Fruit fly (Drosophila melanogaster) whole organism, embryonic: ENCODE results near the gene CG7029.
A peak's percentile ranks its signal among the peaks of the same experiment; 100 is the strongest.

Experiments used
- Atf-2 ChIP-seq: fragments of 200-800 bp; sonication (Bioruptor generic); optimal IDR thresholded peaks from 2 replicates; lab custom pipeline; 2016; ENCODE audit warnings: missing biosample characterization, missing genetic modification characterization
- CG10543 ChIP-seq: fragments of 200-800 bp; sonication (Bioruptor generic); optimal IDR thresholded peaks from 3 replicates; lab custom pipeline; 2017; ENCODE audit warnings: missing biosample characterization, mild to moderate bottlenecking, missing genetic modification characterization, moderate library complexity
- CG14050 ChIP-seq: fragments of 200-800 bp; sonication (Bioruptor generic); IDR thresholded peaks from 3 replicates; pipeline ENCODE4 v1.3.6; 2022; ENCODE audit warnings: missing biosample characterization, missing genetic modification characterization
- CG14710 ChIP-seq: fragments of 200-800 bp; sonication (Bioruptor generic); optimal IDR thresholded peaks from 3 replicates; lab custom pipeline; 2019; ENCODE audit warnings: missing biosample characterization, mild to moderate bottlenecking, missing genetic modification characterization, moderate library complexity
- CG15073 ChIP-seq: fragments of 200-800 bp; sonication (Bioruptor generic); optimal IDR thresholded peaks from 2 replicates; lab custom pipeline; 2016; ENCODE audit warnings: missing biosample characterization, missing genetic modification characterization
- CG2129 ChIP-seq: fragments of 200-800 bp; sonication (Bioruptor generic); IDR thresholded peaks from 2 replicates; pipeline ENCODE4 v1.3.6; 2022; ENCODE audit warnings: missing biosample characterization, missing genetic modification characterization; ENCODE audit not compliant: partially characterized antibody
- CG2199 ChIP-seq: fragments of 200-800 bp; sonication (Bioruptor generic); IDR thresholded peaks from 3 replicates; pipeline ENCODE4 v1.3.6; 2022; ENCODE audit warnings: missing biosample characterization, missing genetic modification characterization
- CG2712 ChIP-seq: fragments of 200-800 bp; optimal IDR thresholded peaks from 3 replicates; lab custom pipeline; 2019; ENCODE audit warnings: missing biosample characterization, mild to moderate bottlenecking, missing genetic modification characterization, moderate library complexity
- CG34224 ChIP-seq: fragments of 200-800 bp; sonication (Bioruptor generic); IDR thresholded peaks from 3 replicates; pipeline ENCODE4 v1.3.6; 2022; ENCODE audit warnings: missing biosample characterization, missing genetic modification characterization; ENCODE audit not compliant: partially characterized antibody
- CG3847 ChIP-seq: fragments of 200-800 bp; sonication (Bioruptor generic); IDR thresholded peaks from 2 replicates; pipeline ENCODE4 v1.3.6; 2022; ENCODE audit warnings: missing biosample characterization, missing genetic modification characterization
- CG4360 ChIP-seq: fragments of 200-800 bp; sonication (Bioruptor generic); IDR thresholded peaks from 2 replicates; pipeline ENCODE4 v1.3.6; 2022; ENCODE audit warnings: missing biosample characterization, missing genetic modification characterization
- CG4424 ChIP-seq: fragments of 200-800 bp; sonication (Bioruptor generic); optimal IDR thresholded peaks from 3 replicates; lab custom pipeline; 2016; ENCODE audit warnings: missing biosample characterization, missing genetic modification characterization
- CG7839 ChIP-seq: fragments of 200-800 bp; sonication (Bioruptor generic); optimal IDR thresholded peaks from 3 replicates; lab custom pipeline; 2018; ENCODE audit warnings: missing biosample characterization, mild to moderate bottlenecking, missing genetic modification characterization, moderate library complexity
- CG8290 ChIP-seq, 3 experiments: fragments of 200-800 bp; sonication (Bioruptor generic); optimal IDR thresholded peaks; 2 replicates each; lab custom pipeline; 2016 to 2019; ENCODE audit warnings: missing biosample characterization in 3 of 3, missing genetic modification characterization in 3 of 3, mild to moderate bottlenecking in 2 of 3, moderate library complexity in 1 of 3
- CG8388 ChIP-seq: fragments of 200-800 bp; sonication (Bioruptor generic); optimal IDR thresholded peaks from 2 replicates; lab custom pipeline; 2019; ENCODE audit warnings: missing biosample characterization, mild to moderate bottlenecking, missing genetic modification characterization, moderate library complexity
- CG9727 ChIP-seq: fragments of 200-800 bp; sonication (Bioruptor generic); optimal IDR thresholded peaks from 3 replicates; lab custom pipeline; 2017; ENCODE audit warnings: missing biosample characterization, mild to moderate bottlenecking, missing genetic modification characterization
- Camta ChIP-seq: fragments of 200-800 bp; sonication (Bioruptor generic); optimal IDR thresholded peaks from 2 replicates; lab custom pipeline; 2016; ENCODE audit warnings: missing biosample characterization, missing genetic modification characterization
- CrebB ChIP-seq: fragments of 200-800 bp; sonication (Bioruptor generic); optimal IDR thresholded peaks from 3 replicates; lab custom pipeline; 2018; ENCODE audit warnings: missing biosample characterization, mild to moderate bottlenecking, missing genetic modification characterization
- Dll ChIP-seq: fragments of 200-800 bp; sonication (Bioruptor generic); IDR thresholded peaks from 4 replicates; pipeline ENCODE4 v1.3.6; 2022; ENCODE audit warnings: missing biosample characterization, missing genetic modification characterization; ENCODE audit not compliant: partially characterized antibody
- Dref ChIP-seq: fragments of 200-800 bp; sonication (Bioruptor generic); IDR thresholded peaks from 2 replicates; pipeline ENCODE4 v1.3.6; 2022; ENCODE audit warnings: missing biosample characterization, missing genetic modification characterization
- Ets97D ChIP-seq: fragments of 200-800 bp; sonication (Bioruptor generic); optimal IDR thresholded peaks from 3 replicates; lab custom pipeline; 2016; ENCODE audit warnings: missing biosample characterization, missing genetic modification characterization
- HLHmδ ChIP-seq: fragments of 200-800 bp; sonication (Bioruptor generic); optimal IDR thresholded peaks from 2 replicates; lab custom pipeline; 2018; ENCODE audit warnings: missing biosample characterization, mild to moderate bottlenecking, missing genetic modification characterization, moderate library complexity
- Hsf ChIP-seq: fragments of 200-800 bp; sonication (Bioruptor generic); optimal IDR thresholded peaks from 3 replicates; lab custom pipeline; 2016; ENCODE audit warnings: missing biosample characterization, missing genetic modification characterization
- Med ChIP-seq: fragments of 200-800 bp; sonication (Bioruptor generic); peaks from one replicate; lab custom pipeline; 2016; ENCODE audit warnings: missing biosample characterization, missing genetic modification characterization, mild to moderate bottlenecking, inconsistent platforms, moderate library complexity
- NFAT ChIP-seq: fragments of 200-800 bp; sonication (Bioruptor generic); IDR thresholded peaks from 2 replicates; pipeline ENCODE4 v1.3.6; 2022; ENCODE audit warnings: missing biosample characterization, missing genetic modification characterization
- Nf-YA ChIP-seq: fragments of 200-800 bp; sonication (Bioruptor generic); IDR thresholded peaks from 2 replicates; pipeline ENCODE4 v1.3.6; 2022; ENCODE audit warnings: missing biosample characterization, missing genetic modification characterization
- Optix ChIP-seq: fragments of 200-800 bp; sonication (Bioruptor generic); IDR thresholded peaks from 3 replicates; pipeline ENCODE4 v1.3.6; 2022; ENCODE audit warnings: missing biosample characterization, missing genetic modification characterization
- Pdp1 ChIP-seq, 2 experiments: fragments of 200-800 bp; sonication (Bioruptor generic); optimal IDR thresholded peaks; 3 replicates each; lab custom pipeline; 2016; ENCODE audit warnings: missing biosample characterization in 2 of 2, missing genetic modification characterization in 2 of 2, mild to moderate bottlenecking in 1 of 2, moderate library complexity in 1 of 2
- Rfx ChIP-seq: fragments of 200-800 bp; sonication (Bioruptor generic); IDR thresholded peaks from 2 replicates; pipeline ENCODE4 v1.3.6; 2022; ENCODE audit warnings: missing biosample characterization, missing genetic modification characterization
- TFAM ChIP-seq: fragments of 200-800 bp; sonication (Bioruptor generic); optimal IDR thresholded peaks from 2 replicates; lab custom pipeline; 2017; ENCODE audit warnings: missing biosample characterization, missing genetic modification characterization, inconsistent platforms
- Trl ChIP-seq, 3 experiments: fragments of >200 bp in 2 of 3; fragments of 200-800 bp in 1 of 3; sonication (Bioruptor generic) in 1 of 3; optimal IDR thresholded peaks; 2 replicates in 1 of 3; 3 replicates in 2 of 3; lab custom pipeline; 2016 to 2017; ENCODE audit warnings: missing biosample characterization in 1 of 3, missing genetic modification characterization in 1 of 3
- amos ChIP-seq: fragments of 200-800 bp; sonication (Bioruptor generic); IDR thresholded peaks from 2 replicates; pipeline ENCODE4 v1.3.6; 2022; ENCODE audit warnings: missing biosample characterization, missing genetic modification characterization; ENCODE audit not compliant: partially characterized antibody
- ap ChIP-seq: fragments of 200-800 bp; sonication (Bioruptor generic); IDR thresholded peaks from 2 replicates; pipeline ENCODE4 v1.3.6; 2022; ENCODE audit warnings: missing biosample characterization, missing genetic modification characterization
- ase ChIP-seq: fragments of 200-800 bp; sonication (Bioruptor generic); IDR thresholded peaks from 3 replicates; pipeline ENCODE4 v1.3.6; 2022; ENCODE audit warnings: missing biosample characterization, missing genetic modification characterization
- ato ChIP-seq: fragments of 200-800 bp; sonication (Bioruptor generic); IDR thresholded peaks from 2 replicates; pipeline ENCODE4 v1.3.6; 2022; ENCODE audit warnings: missing biosample characterization, missing genetic modification characterization; ENCODE audit not compliant: partially characterized antibody
- br ChIP-seq: fragments of >200 bp; optimal IDR thresholded peaks from 2 replicates; lab custom pipeline; 2017
- chm ChIP-seq: fragments of 200-800 bp; sonication (Bioruptor generic); IDR thresholded peaks from 2 replicates; pipeline ENCODE4 v1.3.6; 2022; ENCODE audit warnings: missing biosample characterization, missing genetic modification characterization
- danr ChIP-seq: fragments of 200-800 bp; sonication (Bioruptor generic); IDR thresholded peaks from 2 replicates; pipeline ENCODE4 v1.3.6; 2022; ENCODE audit warnings: missing biosample characterization, missing genetic modification characterization
- exex ChIP-seq: fragments of 200-800 bp; sonication (Bioruptor generic); optimal IDR thresholded peaks from 4 replicates; lab custom pipeline; 2018; ENCODE audit warnings: missing biosample characterization, mild to moderate bottlenecking, missing genetic modification characterization, moderate library complexity
- grn ChIP-seq: fragments of 200-800 bp; sonication (Bioruptor generic); optimal IDR thresholded peaks from 3 replicates; lab custom pipeline; 2017; ENCODE audit warnings: missing biosample characterization, missing genetic modification characterization
- jing ChIP-seq: fragments of 200-800 bp; sonication (Bioruptor generic); optimal IDR thresholded peaks from 2 replicates; lab custom pipeline; 2018; ENCODE audit warnings: missing biosample characterization, mild to moderate bottlenecking, missing genetic modification characterization
- lilli ChIP-seq: fragments of 200-800 bp; sonication (Bioruptor generic); optimal IDR thresholded peaks from 3 replicates; lab custom pipeline; 2016; ENCODE audit warnings: missing biosample characterization, missing genetic modification characterization
- lov ChIP-seq, 2 experiments: fragments of 200-800 bp in 1 of 2; fragments of >200 bp in 1 of 2; sonication (Bioruptor generic) in 1 of 2; IDR thresholded peaks in 1 of 2; optimal IDR thresholded peaks in 1 of 2; 2 replicates in 1 of 2; 3 replicates in 1 of 2; pipeline versions ENCODE4 v1.3.6 to Lab custom; 2017 to 2022; ENCODE audit warnings: missing biosample characterization in 1 of 2, missing genetic modification characterization in 1 of 2
- nerfin-2 ChIP-seq: fragments of 200-800 bp; sonication (Bioruptor generic); IDR thresholded peaks from 2 replicates; pipeline ENCODE4 v1.3.6; 2022; ENCODE audit warnings: missing biosample characterization, missing genetic modification characterization; ENCODE audit not compliant: partially characterized antibody
- pros ChIP-seq: fragments of 200-800 bp; sonication (Bioruptor generic); optimal IDR thresholded peaks from 3 replicates; lab custom pipeline; 2019; ENCODE audit warnings: missing biosample characterization, mild to moderate bottlenecking, missing genetic modification characterization, moderate library complexity
- sob ChIP-seq: fragments of 200-800 bp; sonication (Bioruptor generic); IDR thresholded peaks from 2 replicates; pipeline ENCODE4 v1.3.6; 2022; ENCODE audit warnings: missing biosample characterization, missing genetic modification characterization
- vnd ChIP-seq: fragments of 200-800 bp; sonication (Bioruptor generic); IDR thresholded peaks from 3 replicates; pipeline ENCODE4 v1.3.6; 2022; ENCODE audit warnings: missing biosample characterization, missing genetic modification characterization; ENCODE audit not compliant: partially characterized antibody
- zfh2 ChIP-seq: fragments of 200-800 bp; sonication (Bioruptor generic); optimal IDR thresholded peaks from 2 replicates; lab custom pipeline; 2016; ENCODE audit warnings: missing biosample characterization, missing genetic modification characterization

Gene CG7029

DNA sequence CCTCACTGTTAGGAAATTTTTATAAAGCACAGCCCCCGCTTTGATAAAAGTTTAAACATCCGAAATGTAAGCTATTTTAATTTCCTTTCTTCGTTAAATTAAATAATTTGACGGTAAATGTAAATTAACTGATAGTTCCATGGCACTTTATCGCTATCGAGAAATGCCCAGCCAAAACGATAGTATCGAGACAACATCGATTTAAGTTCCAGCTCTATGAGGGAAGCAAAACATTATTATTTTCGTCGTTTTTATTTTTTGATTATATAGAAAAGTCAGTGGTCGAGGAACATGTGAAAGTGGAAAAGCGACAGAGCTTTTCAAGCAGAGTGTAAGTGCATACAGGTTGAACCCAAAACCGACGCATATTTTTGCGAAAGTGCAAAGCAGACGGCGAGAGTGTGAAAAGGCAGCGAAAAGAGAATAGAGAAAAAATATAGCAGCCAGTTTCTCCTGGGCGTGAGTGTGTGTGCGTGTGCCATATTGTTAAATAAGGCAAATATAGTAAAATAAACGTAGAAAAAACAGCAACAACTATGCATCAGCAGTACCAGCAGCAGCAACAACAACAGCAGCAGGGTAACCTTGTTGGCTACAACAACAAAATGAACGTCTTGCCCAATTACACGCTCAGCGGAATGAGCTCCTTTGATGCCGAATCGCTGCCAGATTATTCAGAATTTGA, 23.8 kb upstream of the CG7029 start, which contains the start of gene CG45049 (continued):
- TF ChIP-seq CG2199 (0 out of 3 replicates have a peak, but pooled peaks have one; percentile 10), sob (GFP tag; lab: Robert Waterston, UW) (no peak), CG4424 (GFP tag; lab: Kevin White, UChicago) (no peak), CG14710 (tag; lab: Kevin White, UChicago) (peak; percentile 0), Dll (GFP tag; lab: Robert Waterston, UW) (peak; percentile 90), lilli (GFP tag; lab: Kevin White, UChicago) (peak; percentile 34), jing (GFP tag; lab: Kevin White, UChicago) (no peak), CG10543 (peak; percentile 23), Dref (peak; percentile 63), pros (GFP tag; lab: Kevin White, UChicago) (no peak), ap (GFP tag; lab: Robert Waterston, UW) (no peak), Trl (optimal IDR thresholded peaks at IDR 0.05; lab: Kevin White, UChicago) (peak in 1 of 2 experiments; percentile 69), Trl (GFP tag; optimal IDR thresholded peaks at IDR 0.05; lab: Kevin White, UChicago) (no peak), Camta (no peak), CG15073 (GFP tag; lab: Kevin White, UChicago) (no peak), NFAT (GFP tag; lab: Robert Waterston, UW) (no peak), br (lab: Kevin White, UChicago) (no peak), grn (no peak), CG2712 (tag; lab: Kevin White, UChicago) (peak; percentile 8), CG3847 (GFP tag; lab: Robert Waterston, UW) (0 out of 2 replicates have a peak, but pooled peaks have one; percentile 37), Atf-2 (no peak), vnd (GFP tag; lab: Robert Waterston, UW) (peak; percentile 89), ase (no peak), Nf-YA (GFP tag; lab: Robert Waterston, UW) (no peak), Ets97D (GFP tag; lab: Kevin White, UChicago) (peak; percentile 6), Optix (no peak), Pdp1 (GFP tag; optimal IDR thresholded peaks at IDR 0.05; lab: Kevin White, UChicago) (peak in 1 of 2 experiments; percentile 12), chm (GFP tag; lab: Robert Waterston, UW) (no peak), HLHmδ (GFP tag; lab: Kevin White, UChicago) (no peak), CG2129 (GFP tag; lab: Robert Waterston, UW) (peak; percentile 67), TFAM (GFP tag; lab: Kevin White, UChicago) (no peak), CG34224 (GFP tag; lab: Robert Waterston, UW) (peak; percentile 86), CG9727 (GFP tag; lab: Kevin White, UChicago) (no peak), zfh2 (GFP tag; lab: Kevin White, UChicago) (peak; percentile 10), nerfin-2 (GFP tag; lab: Robert Waterston, UW) (peak; percentile 87), Hsf (GFP tag; lab: Kevin White, UChicago) (no peak), danr (GFP tag; lab: Robert Waterston, UW) (no peak), Med (peak; percentile 57), CG7839 (no peak), CG8388 (GFP tag; lab: Kevin White, UChicago) (no peak), Rfx (GFP tag; lab: Robert Waterston, UW) (no peak), CG14050 (GFP tag; lab: Robert Waterston, UW) (no peak), CG4360 (GFP tag; lab: Robert Waterston, UW) (peak; percentile 85), lov (optimal IDR thresholded peaks at IDR 0.05; lab: Kevin White, UChicago) (no peak), lov (GFP tag; IDR thresholded peaks at IDR 0.05; lab: Robert Waterston, UW) (no peak), amos (peak; percentile 96), CrebB (tag; lab: Kevin White, UChicago) (no peak), CG8290 (GFP tag; optimal IDR thresholded peaks at IDR 0.05; lab: Kevin White, UChicago) (no peak), CG8290 (tag; optimal IDR thresholded peaks at IDR 0.05; lab: Kevin White, UChicago) (peak in 1 of 2 experiments; percentile 5), ato (peak; percentile 92), exex (tag; lab: Kevin White, UChicago) (no peak)
